Fruit fly (Drosophila melanogaster): Measurements from ENCODE around the gene Desi.

The Desi gene

DNA sequence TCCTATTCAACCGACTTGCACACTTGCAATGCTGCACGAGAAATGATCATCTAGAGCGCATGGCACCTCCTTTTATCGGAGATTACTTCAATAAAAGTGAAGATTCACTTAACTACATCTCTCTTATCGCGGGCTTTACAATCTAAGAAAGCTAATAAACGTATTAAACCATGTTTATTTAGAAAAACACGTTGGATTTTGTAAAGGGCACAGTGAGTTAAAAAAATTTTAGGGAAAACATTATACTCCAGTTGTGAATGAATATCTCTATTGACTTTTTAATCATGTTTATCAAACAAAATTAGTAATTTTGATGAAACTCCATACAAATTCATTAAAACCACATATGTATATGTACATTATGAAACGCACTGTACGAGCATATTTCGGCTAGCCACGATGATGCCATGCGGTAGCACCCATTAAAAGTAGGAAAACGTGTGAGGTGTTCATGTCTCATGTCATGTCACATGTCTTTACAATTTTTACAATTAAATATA, 20.0 kb upstream of the Desi start, which contains the start of gene CG31272:
Gene CG31272 (minus strand): TSS at position 51 of the 500 bp plus-strand sequence.
- no peak for TF ChIP-seq Dif (GFP tag; optimal IDR thresholded peaks at IDR 0.05; ENCODE audit: partially characterized antibody)
- no peak for TF ChIP-seq Dfd (GFP tag; optimal IDR thresholded peaks at IDR 0.05)
- TF ChIP-seq psq (GFP tag; optimal IDR thresholded peaks at IDR 0.05): no peak
- TF ChIP-seq usp (GFP tag; optimal IDR thresholded peaks at IDR 0.05): no peak
- TF ChIP-seq CrebA (GFP tag; optimal IDR thresholded peaks at IDR 0.05; ENCODE audit: borderline replicate concordance): no peak
- TF ChIP-seq Mio (GFP tag; optimal IDR thresholded peaks at IDR 0.05): no peak
- TF ChIP-seq Myc (optimal IDR thresholded peaks at IDR 0.05): no peak
- TF ChIP-seq pan (optimal IDR thresholded peaks at IDR 0.05): no peak
- TF ChIP-seq jim (GFP tag; optimal IDR thresholded peaks at IDR 0.05): no peak
- TF ChIP-seq CG9705 (GFP tag; optimal IDR thresholded peaks at IDR 0.05): no peak
- no peak for TF ChIP-seq N (GFP tag; optimal IDR thresholded peaks at IDR 0.05)
- no peak for TF ChIP-seq dl (GFP tag; optimal IDR thresholded peaks at IDR 0.05; ENCODE audit: insufficient read depth in 1 of 2, partially characterized antibody in 2 of 2)
- TF ChIP-seq Rel (GFP tag; optimal IDR thresholded peaks at IDR 0.05): no peak
- no peak for TF ChIP-seq Rel (tag; optimal IDR thresholded peaks at IDR 0.05)
- no peak for TF ChIP-seq Abd-B (GFP tag; optimal IDR thresholded peaks at IDR 0.05)
- no peak for TF ChIP-seq Hnf4 (GFP tag; optimal IDR thresholded peaks at IDR 0.05)
- TF ChIP-seq GATAd (GFP tag; optimal IDR thresholded peaks at IDR 0.05): no peak

dm6 chr3R:10760966-10761855, 18.2 kb upstream of the Desi start, which contains the start of the genes MED7 and Cap-H2:
Gene MED7 (minus strand): TSS chr3R:10761032.
Gene Cap-H2 (plus strand): TSS chr3R:10761310.
- TF ChIP-seq CrebA (GFP tag; optimal IDR thresholded peaks at IDR 0.05; ENCODE audit: borderline replicate concordance) (no peak), sage (GFP tag; optimal IDR thresholded peaks at IDR 0.05) (peak; percentile 74), CG32264 (GFP tag; optimal IDR thresholded peaks at IDR 0.05) (peak; percentile 43), psq (GFP tag; optimal IDR thresholded peaks at IDR 0.05) (peak; percentile 98), CG9705 (GFP tag; optimal IDR thresholded peaks at IDR 0.05) (peak; percentile 52), Sp1 (GFP tag; optimal IDR thresholded peaks at IDR 0.05) (no peak), GATAd (GFP tag; optimal IDR thresholded peaks at IDR 0.05) (peak; percentile 4), dl (GFP tag; optimal IDR thresholded peaks at IDR 0.05; ENCODE audit: insufficient read depth in 1 of 2, partially characterized antibody in 2 of 2) (no peak), pan (optimal IDR thresholded peaks at IDR 0.05) (no peak), tai (GFP tag; optimal IDR thresholded peaks at IDR 0.05) (peak; percentile 90), rgr (GFP tag; optimal IDR thresholded peaks at IDR 0.05) (peak; percentile 77), brk (GFP tag; optimal IDR thresholded peaks at IDR 0.05) (peak; percentile 89), Dif (GFP tag; optimal IDR thresholded peaks at IDR 0.05; ENCODE audit: partially characterized antibody) (no peak), jim (GFP tag; optimal IDR thresholded peaks at IDR 0.05) (no peak), sv (GFP tag; optimal IDR thresholded peaks at IDR 0.05) (peak; percentile 90), ey (GFP tag; optimal IDR thresholded peaks at IDR 0.05) (peak; percentile 75), dmrt93B (GFP tag; optimal IDR thresholded peaks at IDR 0.05) (peak; percentile 57), woc (GFP tag; optimal IDR thresholded peaks at IDR 0.05) (peak; percentile 91), Mio (GFP tag; optimal IDR thresholded peaks at IDR 0.05) (no peak), foxo (GFP tag; optimal IDR thresholded peaks at IDR 0.05) (peak in 1 of 2 experiments; percentile 84), lola (GFP tag; optimal IDR thresholded peaks at IDR 0.05) (no peak), Hnf4 (GFP tag; optimal IDR thresholded peaks at IDR 0.05) (peak; percentile 86), h (GFP tag; optimal IDR thresholded peaks at IDR 0.05) (peak; percentile 82), usp (GFP tag; optimal IDR thresholded peaks at IDR 0.05) (no peak), N (GFP tag; optimal IDR thresholded peaks at IDR 0.05) (no peak), dsf (GFP tag; optimal IDR thresholded peaks at IDR 0.05; ENCODE audit: borderline replicate concordance) (peak; percentile 68), OdsH (GFP tag; optimal IDR thresholded peaks at IDR 0.05) (peak; percentile 68), Rel (GFP tag; optimal IDR thresholded peaks at IDR 0.05) (no peak), Rel (tag; optimal IDR thresholded peaks at IDR 0.05) (peak; percentile 47), Vsx2 (GFP tag; optimal IDR thresholded peaks at IDR 0.05; ENCODE audit: partially characterized antibody) (no peak), Abd-B (GFP tag; optimal IDR thresholded peaks at IDR 0.05) (no peak), Myc (optimal IDR thresholded peaks at IDR 0.05) (peak; percentile 4), Dfd (GFP tag; optimal IDR thresholded peaks at IDR 0.05) (no peak), Hr78 (GFP tag; optimal IDR thresholded peaks at IDR 0.05) (no peak), fru (GFP tag; optimal IDR thresholded peaks at IDR 0.05) (peak; percentile 73), Hr83 (GFP tag; optimal IDR thresholded peaks at IDR 0.05; ENCODE audit: poor library complexity, severe bottlenecking) (peak; percentile 55), br (GFP tag; optimal IDR thresholded peaks at IDR 0.05) (peak; percentile 63), HLH106 (tag; optimal IDR thresholded peaks at IDR 0.05) (peak; percentile 81), Jra (GFP tag; optimal IDR thresholded peaks at IDR 0.05) (peak; percentile 88)

Measured in whole organism, wandering third instar larva.